Fruit fly (Drosophila melanogaster) whole organism, pupa: Measurements from ENCODE around the gene Galphaf.

Experiments used
- CG13204 ChIP-seq: fragments of 200-800 bp; sonication (Bioruptor generic); optimal IDR thresholded peaks from 2 replicates; lab custom pipeline; 2018; ENCODE audit warnings: missing biosample characterization, mild to moderate bottlenecking, missing genetic modification characterization, moderate library complexity
- CG17806 ChIP-seq: fragments of 200-800 bp; sonication (Bioruptor generic); optimal IDR thresholded peaks from 2 replicates; lab custom pipeline; 2018; ENCODE audit warnings: missing biosample characterization, mild to moderate bottlenecking, missing genetic modification characterization, moderate library complexity
- CG34367 ChIP-seq: fragments of 200-800 bp; sonication (Bioruptor generic); optimal IDR thresholded peaks from 2 replicates; lab custom pipeline; 2018; ENCODE audit warnings: missing biosample characterization, mild to moderate bottlenecking, missing genetic modification characterization
- CG8159 ChIP-seq: fragments of 200-800 bp; sonication (Bioruptor generic); optimal IDR thresholded peaks from 3 replicates; lab custom pipeline; 2018; ENCODE audit warnings: missing biosample characterization, mild to moderate bottlenecking, missing genetic modification characterization, moderate library complexity
- Ets98B ChIP-seq: fragments of 200-800 bp; sonication (Bioruptor generic); IDR thresholded peaks from 2 replicates; pipeline ENCODE4 v1.3.6; 2022; ENCODE audit warnings: missing biosample characterization, missing genetic modification characterization
- Snoo ChIP-seq: fragments of 200-800 bp; sonication (Bioruptor generic); optimal IDR thresholded peaks from 3 replicates; lab custom pipeline; 2017; ENCODE audit warnings: missing biosample characterization, mild to moderate bottlenecking, missing genetic modification characterization, inconsistent platforms

- TF ChIP-seq Snoo (tag; lab: Kevin White, UChicago) (no peak), Ets98B (GFP tag; lab: Robert Waterston, UW) (no peak), CG17806 (tag; lab: Kevin White, UChicago) (no peak), CG34367 (no peak), CG13204 (GFP tag; lab: Kevin White, UChicago) (no peak), CG8159 (tag; lab: Kevin White, UChicago) (no peak)
Measured at dm6 chr3L:16631844-16632537, 35.7 kb downstream of the Galphaf start.
